Worm (Caenorhabditis elegans) whole organism, L3 larva: ENCODE measurements around the gene sfxn-1.2.

ENCODE experiments used
- ceh-82 ChIP-seq: fragments of 150-350 bp; optimal IDR thresholded peaks from 2 replicates; lab custom pipeline; 2014; ENCODE audit warnings: missing biosample characterization, missing genetic modification characterization
- elt-2 ChIP-seq: sonication (generic microtip); optimal IDR thresholded peaks from 2 replicates; lab custom pipeline; 2016; ENCODE audit warnings: missing genetic modification reagents, mild to moderate bottlenecking, missing genetic modification characterization, missing compliant biosample characterization
- eor-1 ChIP-seq, 2 experiments: fragments of 150-350 bp; optimal IDR thresholded peaks; 2 replicates each; lab custom pipeline; 2014 to 2018; ENCODE audit warnings: missing biosample characterization in 2 of 2, missing genetic modification characterization in 2 of 2
- lsy-12 ChIP-seq: sonication (generic microtip); optimal IDR thresholded peaks from 2 replicates; lab custom pipeline; 2016; ENCODE audit warnings: mild to moderate bottlenecking, missing genetic modification characterization, missing compliant biosample characterization
- pha-4 ChIP-seq: fragments of 150-350 bp; optimal IDR thresholded peaks from 2 replicates; lab custom pipeline; 2014; ENCODE audit warnings: missing biosample characterization, missing genetic modification reagents, missing genetic modification characterization
- unc-62 ChIP-seq: fragments of 150-350 bp; sonication (generic microtip); optimal IDR thresholded peaks from 4 replicates; lab custom pipeline; 2014; ENCODE audit warnings: missing biosample characterization, missing genetic modification reagents, missing genetic modification characterization
- zag-1 ChIP-seq: fragments of 150-350 bp; optimal IDR thresholded peaks from 2 replicates; lab custom pipeline; 2014; ENCODE audit warnings: missing biosample characterization, missing genetic modification characterization

DNA sequence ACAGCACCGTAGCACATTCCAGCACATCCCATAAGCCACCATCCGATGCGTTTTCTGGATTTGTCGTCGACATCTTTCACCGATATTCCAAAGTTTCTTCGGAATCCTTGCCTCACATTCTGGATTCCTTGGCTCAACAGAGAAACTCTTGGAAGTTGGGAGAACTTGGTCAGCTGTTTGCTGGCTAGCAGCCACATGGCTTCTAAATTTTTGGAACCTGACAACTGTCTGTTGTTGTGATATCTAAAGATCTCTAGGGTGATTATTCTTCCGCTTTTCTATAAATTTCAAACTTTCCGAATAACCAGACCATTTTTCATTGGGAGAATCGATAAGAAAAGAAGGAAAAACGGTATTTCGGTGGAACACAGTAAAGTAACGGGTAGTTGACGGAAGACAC lies 48.9 kb downstream of the sfxn-1.2 start, which contains the start of gene cox-15:
- no peak for TF ChIP-seq ceh-82 (tag; lab: Kevin White, UChicago)
- TF ChIP-seq elt-2 (tag; lab: Kevin White, UChicago): no peak
- no peak for TF ChIP-seq zag-1 (tag; lab: Kevin White, UChicago)
- TF ChIP-seq lsy-12 (tag; lab: Kevin White, UChicago): no peak
- TF ChIP-seq pha-4 (tag; lab: Kevin White, UChicago): no peak
- TF ChIP-seq eor-1 (tag; optimal IDR thresholded peaks at IDR 0.05; lab: Kevin White, UChicago): no peak
- TF ChIP-seq unc-62: no peak
